Fruit fly (Drosophila melanogaster) whole organism, embryonic: ENCODE measurements around the gene tbrd-1.

Experiments
- ATbp ChIP-seq: fragments of 200-800 bp; sonication (Bioruptor generic); optimal IDR thresholded peaks from 2 replicates; lab custom pipeline; 2017; ENCODE audit warnings: missing biosample characterization, mild to moderate bottlenecking, missing genetic modification characterization, missing genetic modification reagents
- Awh ChIP-seq: fragments of 200-800 bp; sonication (Bioruptor generic); IDR thresholded peaks from 2 replicates; pipeline ENCODE4, ENCODE4 v1.3.6; 2022; ENCODE audit warnings: missing biosample characterization, missing genetic modification characterization
- Blimp-1 ChIP-seq: fragments of 200-800 bp; sonication (Bioruptor generic); optimal IDR thresholded peaks from 3 replicates; lab custom pipeline; 2018; ENCODE audit warnings: missing biosample characterization, missing genetic modification characterization, mild to moderate bottlenecking, moderate library complexity, missing genetic modification reagents
- Bteb2 ChIP-seq: fragments of 200-800 bp; sonication (Bioruptor generic); optimal IDR thresholded peaks from 2 replicates; lab custom pipeline; 2016; ENCODE audit warnings: missing biosample characterization, missing genetic modification characterization
- CG10274 ChIP-seq: fragments of 200-800 bp; sonication (Bioruptor generic); optimal IDR thresholded peaks from 3 replicates; lab custom pipeline; 2017; ENCODE audit warnings: missing biosample characterization, mild to moderate bottlenecking, missing genetic modification characterization
- CG12155 ChIP-seq: fragments of 200-800 bp; sonication (Bioruptor generic); optimal IDR thresholded peaks from 3 replicates; lab custom pipeline; 2016; ENCODE audit warnings: missing biosample characterization, missing genetic modification characterization
- CG12769 ChIP-seq: fragments of 200-800 bp; sonication (Bioruptor generic); optimal IDR thresholded peaks from 2 replicates; lab custom pipeline; 2019; ENCODE audit warnings: missing biosample characterization, mild to moderate bottlenecking, missing genetic modification characterization, moderate library complexity
- CG14014 ChIP-seq: fragments of 200-800 bp; sonication (Bioruptor generic); IDR thresholded peaks from 2 replicates; pipeline ENCODE4 v1.3.6; 2022; ENCODE audit warnings: missing biosample characterization, missing genetic modification characterization
- CG14710 ChIP-seq: fragments of 200-800 bp; sonication (Bioruptor generic); optimal IDR thresholded peaks from 3 replicates; lab custom pipeline; 2019; ENCODE audit warnings: missing biosample characterization, mild to moderate bottlenecking, missing genetic modification characterization, moderate library complexity
- CG17186 ChIP-seq: fragments of 200-800 bp; sonication (Bioruptor generic); optimal IDR thresholded peaks from 3 replicates; lab custom pipeline; 2017; ENCODE audit warnings: missing biosample characterization, missing genetic modification reagents, missing genetic modification characterization
- CG18262 ChIP-seq: fragments of 200-800 bp; optimal IDR thresholded peaks from 3 replicates; lab custom pipeline; 2019; ENCODE audit warnings: missing biosample characterization, mild to moderate bottlenecking, missing genetic modification characterization, moderate library complexity
- CG2116 ChIP-seq: fragments of 200-800 bp; sonication (Bioruptor generic); optimal IDR thresholded peaks from 3 replicates; lab custom pipeline; 2018; ENCODE audit warnings: missing biosample characterization, mild to moderate bottlenecking, missing genetic modification characterization
- CG2889 ChIP-seq: fragments of 200-800 bp; sonication (Bioruptor generic); IDR thresholded peaks from 3 replicates; pipeline ENCODE4 v1.3.6; 2022; ENCODE audit warnings: missing biosample characterization, missing genetic modification characterization
- CG3838 ChIP-seq: fragments of 200-800 bp; sonication (Bioruptor generic); optimal IDR thresholded peaks from 3 replicates; lab custom pipeline; 2016; ENCODE audit warnings: missing biosample characterization, missing genetic modification characterization
- CG4328 ChIP-seq: fragments of 200-800 bp; sonication (Bioruptor generic); optimal IDR thresholded peaks from 3 replicates; lab custom pipeline; 2017; ENCODE audit warnings: missing biosample characterization, missing genetic modification reagents, missing genetic modification characterization
- CG4854 ChIP-seq: fragments of 200-800 bp; sonication (Bioruptor generic); optimal IDR thresholded peaks from 2 replicates; lab custom pipeline; 2016; ENCODE audit warnings: missing biosample characterization, missing genetic modification characterization, inconsistent platforms
- CG9797 ChIP-seq: fragments of 200-800 bp; sonication (Bioruptor generic); optimal IDR thresholded peaks from 3 replicates; lab custom pipeline; 2018; ENCODE audit warnings: missing biosample characterization, mild to moderate bottlenecking, missing genetic modification characterization
- Dfd ChIP-seq, 2 experiments: fragments of >200 bp; optimal IDR thresholded peaks; 2 replicates each; lab custom pipeline; 2017; ENCODE audit warnings: missing biosample characterization in 2 of 2, missing genetic modification characterization in 2 of 2
- E2f2 ChIP-seq: fragments of 200-800 bp; sonication (Bioruptor generic); IDR thresholded peaks from 2 replicates; pipeline ENCODE4 v1.3.6; 2022; ENCODE audit warnings: missing biosample characterization, missing genetic modification characterization
- HHEX ChIP-seq: fragments of 200-800 bp; sonication (Bioruptor generic); optimal IDR thresholded peaks from 3 replicates; lab custom pipeline; 2017; ENCODE audit warnings: missing biosample characterization, mild to moderate bottlenecking, missing genetic modification characterization, missing genetic modification reagents
- Jarid2 ChIP-seq: fragments of 200-800 bp; sonication (Bioruptor generic); optimal IDR thresholded peaks from 3 replicates; lab custom pipeline; 2017; ENCODE audit warnings: mild to moderate bottlenecking, missing biosample characterization, missing genetic modification reagents, missing genetic modification characterization
- Lhr ChIP-seq: fragments of 200-800 bp; sonication (Bioruptor generic); optimal IDR thresholded peaks from 3 replicates; lab custom pipeline; 2017; ENCODE audit warnings: mild to moderate bottlenecking, missing biosample characterization, missing genetic modification reagents, missing genetic modification characterization
- NfI ChIP-seq: fragments of 200-800 bp; sonication (Bioruptor generic); optimal IDR thresholded peaks from 3 replicates; lab custom pipeline; 2018; ENCODE audit warnings: missing biosample characterization, mild to moderate bottlenecking, missing genetic modification characterization, moderate library complexity
- Oli ChIP-seq: fragments of 200-800 bp; sonication (Bioruptor generic); optimal IDR thresholded peaks from 2 replicates; lab custom pipeline; 2018; ENCODE audit warnings: missing biosample characterization, mild to moderate bottlenecking, missing genetic modification characterization, moderate library complexity
- PHDP ChIP-seq: fragments of 200-800 bp; sonication (Bioruptor generic); optimal IDR thresholded peaks from 3 replicates; lab custom pipeline; 2018; ENCODE audit warnings: missing biosample characterization, mild to moderate bottlenecking, missing genetic modification characterization, moderate library complexity
- Rx ChIP-seq: fragments of 200-800 bp; sonication (Bioruptor generic); IDR thresholded peaks from 2 replicates; pipeline ENCODE4 v1.3.6; 2022; ENCODE audit warnings: missing biosample characterization, missing genetic modification characterization
- Scr ChIP-seq: fragments of 200-800 bp; sonication (Bioruptor generic); IDR thresholded peaks from 2 replicates; pipeline ENCODE4 v1.3.6; 2022; ENCODE audit warnings: missing biosample characterization, missing genetic modification characterization; ENCODE audit not compliant: partially characterized antibody
- Sry-δ ChIP-seq: fragments of 200-800 bp; sonication (Bioruptor generic); optimal IDR thresholded peaks from 2 replicates; lab custom pipeline; 2016; ENCODE audit warnings: missing biosample characterization, missing genetic modification characterization
- Stat92E ChIP-seq, 3 experiments: fragments of >200 bp in 2 of 3; fragments of 200-800 bp in 1 of 3; sonication (Bioruptor generic) in 1 of 3; optimal IDR thresholded peaks; 2 replicates each; lab custom pipeline; 2017 to 2019; ENCODE audit warnings: missing biosample characterization in 3 of 3, missing genetic modification characterization in 3 of 3, mild to moderate bottlenecking in 1 of 3, moderate library complexity in 1 of 3
- ase ChIP-seq: fragments of 200-800 bp; sonication (Bioruptor generic); IDR thresholded peaks from 3 replicates; pipeline ENCODE4 v1.3.6; 2022; ENCODE audit warnings: missing biosample characterization, missing genetic modification characterization
- ash1 ChIP-seq: fragments of 200-800 bp; sonication (Bioruptor generic); optimal IDR thresholded peaks from 2 replicates; lab custom pipeline; 2018; ENCODE audit warnings: missing biosample characterization, mild to moderate bottlenecking, missing genetic modification characterization
- bcd ChIP-seq: fragments of 200-800 bp; sonication (Bioruptor generic); optimal IDR thresholded peaks from 2 replicates; lab custom pipeline; 2017; ENCODE audit warnings: missing biosample characterization, mild to moderate bottlenecking, missing genetic modification characterization
- cad ChIP-seq: fragments of >200 bp; optimal IDR thresholded peaks from 2 replicates; lab custom pipeline; 2017; ENCODE audit warnings: missing biosample characterization, missing genetic modification characterization
- chn ChIP-seq: fragments of 200-800 bp; sonication (Bioruptor generic); optimal IDR thresholded peaks from 2 replicates; lab custom pipeline; 2016; ENCODE audit warnings: missing biosample characterization, missing genetic modification characterization
- ci ChIP-seq: fragments of 200-800 bp; sonication (Bioruptor generic); IDR thresholded peaks from 3 replicates; pipeline ENCODE4 v1.3.6; 2022; ENCODE audit warnings: missing biosample characterization, missing genetic modification characterization
- dm ChIP-seq: fragments of 200-800 bp; sonication (Bioruptor generic); optimal IDR thresholded peaks from 3 replicates; lab custom pipeline; 2016; ENCODE audit warnings: missing biosample characterization, missing genetic modification characterization
- dpn ChIP-seq, 2 experiments: fragments of 200-800 bp; sonication (Bioruptor generic); optimal IDR thresholded peaks; 3 replicates each; lab custom pipeline; 2016; ENCODE audit warnings: missing biosample characterization in 2 of 2, missing genetic modification characterization in 2 of 2
- fd64A ChIP-seq: fragments of 200-800 bp; sonication (Bioruptor generic); optimal IDR thresholded peaks from 3 replicates; lab custom pipeline; 2018; ENCODE audit warnings: missing biosample characterization, mild to moderate bottlenecking, missing genetic modification characterization
- gce ChIP-seq: fragments of 200-800 bp; sonication (Bioruptor generic); IDR thresholded peaks from 3 replicates; pipeline ENCODE4 v1.3.6; 2022; ENCODE audit warnings: missing biosample characterization, missing genetic modification characterization
- grn ChIP-seq: fragments of 200-800 bp; sonication (Bioruptor generic); optimal IDR thresholded peaks from 3 replicates; lab custom pipeline; 2017; ENCODE audit warnings: missing biosample characterization, missing genetic modification characterization
- ham ChIP-seq: fragments of 200-800 bp; sonication (Bioruptor generic); IDR thresholded peaks from 2 replicates; pipeline ENCODE4 v1.3.6; 2022; ENCODE audit warnings: missing biosample characterization, missing genetic modification characterization
- klu ChIP-seq: fragments of 200-800 bp; sonication (Bioruptor generic); IDR thresholded peaks from 2 replicates; pipeline ENCODE4 v1.3.6; 2022; ENCODE audit warnings: missing biosample characterization, missing genetic modification characterization
- kni ChIP-seq: fragments of 200-800 bp; sonication (Bioruptor generic); optimal IDR thresholded peaks from 3 replicates; lab custom pipeline; 2017; ENCODE audit warnings: mild to moderate bottlenecking, missing biosample characterization, missing genetic modification reagents, missing genetic modification characterization
- org-1 ChIP-seq: fragments of 200-800 bp; sonication (Bioruptor generic); optimal IDR thresholded peaks from 2 replicates; lab custom pipeline; 2017; ENCODE audit warnings: missing biosample characterization, missing genetic modification characterization
- otp ChIP-seq: fragments of 200-800 bp; sonication (Bioruptor generic); IDR thresholded peaks from 3 replicates; pipeline ENCODE4, ENCODE4 v1.3.6; 2022; ENCODE audit warnings: missing biosample characterization, missing genetic modification characterization
- salm ChIP-seq: fragments of 200-800 bp; sonication (Bioruptor generic); optimal IDR thresholded peaks from 2 replicates; lab custom pipeline; 2018; ENCODE audit warnings: missing biosample characterization, mild to moderate bottlenecking, missing genetic modification characterization
- seq ChIP-seq: fragments of 200-800 bp; sonication (Bioruptor generic); IDR thresholded peaks from 2 replicates; pipeline ENCODE4 v1.3.6; 2022; ENCODE audit warnings: missing biosample characterization, missing genetic modification characterization
- so ChIP-seq: fragments of 200-800 bp; sonication (Bioruptor generic); IDR thresholded peaks from 3 replicates; pipeline ENCODE4 v1.3.6; 2022; ENCODE audit warnings: missing biosample characterization, missing genetic modification characterization
- unpg ChIP-seq: fragments of 200-800 bp; sonication (Bioruptor generic); optimal IDR thresholded peaks from 3 replicates; lab custom pipeline; 2018; ENCODE audit warnings: missing biosample characterization, mild to moderate bottlenecking, missing genetic modification characterization, moderate library complexity
- wek ChIP-seq: fragments of 200-800 bp; sonication (Bioruptor generic); optimal IDR thresholded peaks from 3 replicates; lab custom pipeline; 2018; ENCODE audit warnings: missing biosample characterization, mild to moderate bottlenecking, missing genetic modification characterization, moderate library complexity

tbrd-1 gene

dm6 chr3R:23919366-23919765 lies 26.0 kb upstream of the tbrd-1 start (continued):
- TF ChIP-seq Lhr (GFP tag; lab: Kevin White, UChicago), result no peak
- TF ChIP-seq Blimp-1 (GFP tag; lab: Kevin White, UChicago), result peak; percentile 39
- TF ChIP-seq CG2116, result no peak
- TF ChIP-seq ase (GFP tag; lab: Robert Waterston, UW), result 0 out of 3 replicates have a peak, but pooled peaks have one; percentile 13
- no peak for TF ChIP-seq Bteb2
- no peak for TF ChIP-seq CG17186 (GFP tag; lab: Kevin White, UChicago)
- peak; percentile 64; the same call in 2 of the 3 replicates for TF ChIP-seq otp (GFP tag; lab: Robert Waterston, UW)
- peak; percentile 59; the same call in 1 of the 2 replicates for TF ChIP-seq Awh
- peak; percentile 36 for TF ChIP-seq Jarid2
- no peak for TF ChIP-seq Dfd (GFP tag; optimal IDR thresholded peaks at IDR 0.05; lab: Kevin White, UChicago)
- peak; percentile 47 for TF ChIP-seq org-1 (GFP tag; lab: Kevin White, UChicago)
- TF ChIP-seq chn (GFP tag; lab: Kevin White, UChicago), result no peak
- peak; percentile 17 for TF ChIP-seq CG14710
- TF ChIP-seq ash1 (GFP tag; lab: Kevin White, UChicago), result no peak
- TF ChIP-seq CG2889, result no peak
- 0 out of 2 replicates have a peak, but pooled peaks have one; percentile 9 for TF ChIP-seq Rx
- TF ChIP-seq CG4854 (GFP tag; lab: Kevin White, UChicago), result no peak
- TF ChIP-seq E2f2 (GFP tag; lab: Robert Waterston, UW), result peak; percentile 30; the same call in 1 of the 2 replicates
- TF ChIP-seq cad (GFP tag; lab: Kevin White, UChicago), result no peak
- TF ChIP-seq dm (GFP tag; lab: Kevin White, UChicago), result no peak
- TF ChIP-seq ATbp, result peak; percentile 85
- TF ChIP-seq ham, result no peak
- peak; percentile 69; the same call in 1 of the 3 replicates for TF ChIP-seq ci (GFP tag; lab: Robert Waterston, UW)
- TF ChIP-seq grn (GFP tag; lab: Kevin White, UChicago), result peak; percentile 6
- peak; percentile 70 for TF ChIP-seq salm (tag; lab: Kevin White, UChicago)
- peak; percentile 7 for TF ChIP-seq CG18262 (tag; lab: Kevin White, UChicago)
- TF ChIP-seq wek, result peak; percentile 80
- TF ChIP-seq CG9797 (GFP tag; lab: Kevin White, UChicago), result no peak
- 0 out of 3 replicates have a peak, but pooled peaks have one; percentile 28 for TF ChIP-seq gce (GFP tag; lab: Robert Waterston, UW)
- TF ChIP-seq HHEX (GFP tag; lab: Kevin White, UChicago), result peak; percentile 78
- no peak for TF ChIP-seq CG12155 (GFP tag; lab: Kevin White, UChicago)
- no peak for TF ChIP-seq Oli (tag; lab: Kevin White, UChicago)
- TF ChIP-seq kni (GFP tag; lab: Kevin White, UChicago), result peak; percentile 30
- peak; percentile 66 for TF ChIP-seq seq (GFP tag; lab: Robert Waterston, UW)
- TF ChIP-seq Stat92E (GFP tag; optimal IDR thresholded peaks at IDR 0.05; lab: Kevin White, UChicago), result no peak
- peak; percentile 30 for TF ChIP-seq CG4328 (GFP tag; lab: Kevin White, UChicago)
- peak; percentile 28 for TF ChIP-seq bcd
- TF ChIP-seq CG12769 (tag; lab: Kevin White, UChicago), result peak; percentile 56
- peak; percentile 56 for TF ChIP-seq PHDP (tag; lab: Kevin White, UChicago)
- TF ChIP-seq so (GFP tag; lab: Robert Waterston, UW), result peak; percentile 39; the same call in 2 of the 3 replicates
- no peak for TF ChIP-seq klu (GFP tag; lab: Robert Waterston, UW)
- TF ChIP-seq CG14014 (GFP tag; lab: Robert Waterston, UW), result peak; percentile 67; the same call in 1 of the 2 replicates
- peak; percentile 9 for TF ChIP-seq CG10274 (GFP tag; lab: Kevin White, UChicago)
- peak in 1 of 2 experiments; percentile 1 for TF ChIP-seq dpn (GFP tag; optimal IDR thresholded peaks at IDR 0.05; lab: Kevin White, UChicago)
- TF ChIP-seq CG3838 (GFP tag; lab: Kevin White, UChicago), result no peak
- TF ChIP-seq Sry-δ (GFP tag; lab: Kevin White, UChicago), result no peak
- peak; percentile 68 for TF ChIP-seq fd64A (GFP tag; lab: Kevin White, UChicago)
- no peak for TF ChIP-seq Scr
- peak; percentile 41 for TF ChIP-seq NfI
- peak; percentile 55 for TF ChIP-seq unpg (GFP tag; lab: Kevin White, UChicago)
